In genomic region chrIII:4470793-4471192, ce11 we compare ENCODE assay signal across 5 worm cellular contexts.
TF ChIP-seq lines count a peak whose summit lies in the region.

No protein-coding gene starts in this region.

TF ChIP-seq in whole organism, L1 larva, 84 proteins besides CTCF, POLR2A, EP300 and RAD21 (continues in another document):
- TF ChIP-seq dsc-1 (tag; optimal IDR thresholded peaks at IDR 0.05; lab: Kevin White, UChicago) (no peak), aly-2 (tag; optimal IDR thresholded peaks at IDR 0.05; lab: Kevin White, UChicago) (no peak), grh-1 (GFP tag; IDR thresholded peaks at IDR 0.05; lab: Robert Waterston, UW) (peak; percentile 16; the same call in 1 of the 2 replicates), mef-2 (tag; optimal IDR thresholded peaks at IDR 0.05; lab: Kevin White, UChicago) (no peak), C04F5.9 (tag; optimal IDR thresholded peaks at IDR 0.05; lab: Kevin White, UChicago) (no peak), pqm-1 (tag; optimal IDR thresholded peaks at IDR 0.05; lab: Kevin White, UChicago) (no peak), nhr-84 (tag; optimal IDR thresholded peaks at IDR 0.05; lab: Kevin White, UChicago) (no peak), efl-1 (optimal IDR thresholded peaks at IDR 0.05; lab: Kevin White, UChicago) (peak; percentile 48 to 54), efl-1 (GFP tag; optimal IDR thresholded peaks at IDR 0.05 in 1 of 2; lab: Kevin White, UChicago) (peak; percentile 27 to 93), egl-13 (tag; optimal IDR thresholded peaks at IDR 0.05; lab: Kevin White, UChicago) (peak; percentile 24), ama-1 (optimal IDR thresholded peaks at IDR 0.05; lab: Kevin White, UChicago) (no peak), snpc-4 (tag; optimal IDR thresholded peaks at IDR 0.05; lab: Kevin White, UChicago) (no peak), vab-15 (tag; optimal IDR thresholded peaks at IDR 0.05; lab: Kevin White, UChicago) (no peak), xbp-1 (tag; optimal IDR thresholded peaks at IDR 0.05; lab: Kevin White, UChicago) (peak; percentile 44), ces-1 (GFP tag; optimal IDR thresholded peaks at IDR 0.05; lab: Kevin White, UChicago) (no peak), unc-62 (GFP tag; optimal IDR thresholded peaks at IDR 0.05; lab: Kevin White, UChicago) (no peak), swsn-7 (tag; optimal IDR thresholded peaks at IDR 0.05; lab: Kevin White, UChicago) (peak; percentile 62), lin-14 (GFP tag; optimal IDR thresholded peaks at IDR 0.05; lab: Kevin White, UChicago) (peak; percentile 57), ztf-4 (tag; optimal IDR thresholded peaks at IDR 0.05; lab: Kevin White, UChicago) (peak; percentile 53)

TF ChIP-seq in whole organism, L3 larva, 47 proteins besides CTCF, POLR2A, EP300 and RAD21:
- TF ChIP-seq lin-39 (tag; optimal IDR thresholded peaks at IDR 0.05; lab: Kevin White, UChicago) (peak; percentile 28), nhr-23 (tag; optimal IDR thresholded peaks at IDR 0.05; lab: Kevin White, UChicago) (peak; percentile 56), hmg-11 (tag; optimal IDR thresholded peaks at IDR 0.05; lab: Kevin White, UChicago) (no peak), ama-1 (optimal IDR thresholded peaks at IDR 0.05; lab: Kevin White, UChicago) (peak; percentile 46), tbx-2 (tag; optimal IDR thresholded peaks at IDR 0.05; lab: Kevin White, UChicago) (peak; percentile 52), elt-2 (tag; optimal IDR thresholded peaks at IDR 0.05; lab: Kevin White, UChicago) (peak; percentile 48), jun-1 (tag; optimal IDR thresholded peaks at IDR 0.05; lab: Kevin White, UChicago) (peak; percentile 18), lsy-12 (tag; optimal IDR thresholded peaks at IDR 0.05; lab: Kevin White, UChicago) (peak; percentile 89), pha-4 (tag; optimal IDR thresholded peaks at IDR 0.05; lab: Kevin White, UChicago) (peak; percentile 40), nhr-12 (tag; optimal IDR thresholded peaks at IDR 0.05; lab: Kevin White, UChicago) (no peak), daf-12 (tag; optimal IDR thresholded peaks at IDR 0.05; lab: Kevin White, UChicago) (no peak), snpc-4 (tag; optimal IDR thresholded peaks at IDR 0.05; lab: Kevin White, UChicago) (peak; percentile 28), fkh-10 (GFP tag; optimal IDR thresholded peaks at IDR 0.05; lab: Kevin White, UChicago) (no peak), nhr-43 (tag; optimal IDR thresholded peaks at IDR 0.05; lab: Kevin White, UChicago; ENCODE audit: poor library complexity, severe bottlenecking) (peak; percentile 78), pqm-1 (tag; optimal IDR thresholded peaks at IDR 0.05; lab: Kevin White, UChicago) (peak; percentile 8), ztf-4 (tag; optimal IDR thresholded peaks at IDR 0.05; lab: Kevin White, UChicago) (no peak), nfya-1 (tag; optimal IDR thresholded peaks at IDR 0.05; lab: Kevin White, UChicago; ENCODE audit: insufficient read depth) (peak; percentile 60), egl-27 (tag; optimal IDR thresholded peaks at IDR 0.05; lab: Kevin White, UChicago) (peak; percentile 11), lin-15B (tag; optimal IDR thresholded peaks at IDR 0.05; lab: Kevin White, UChicago) (peak; percentile 31)

TF ChIP-seq in whole organism, early embryonic, 17 proteins besides CTCF, POLR2A, EP300 and RAD21:
- TF ChIP-seq tbx-11 (GFP tag; IDR thresholded peaks at IDR 0.05; lab: Robert Waterston, UW): peak; percentile 95
- peak; percentile 80 for TF ChIP-seq hmbx-1 (tag; optimal IDR thresholded peaks at IDR 0.05; lab: Kevin White, UChicago)
- peak; percentile 92 for TF ChIP-seq F13C5.2 (tag; optimal IDR thresholded peaks at IDR 0.05; lab: Kevin White, UChicago)
- peak; percentile 89 for TF ChIP-seq ets-7 (tag; optimal IDR thresholded peaks at IDR 0.05; lab: Kevin White, UChicago)
- peak; percentile 96 for TF ChIP-seq hmg-4 (GFP tag; optimal IDR thresholded peaks at IDR 0.05; lab: Kevin White, UChicago)
- peak; percentile 96 for TF ChIP-seq ceh-36 (tag; optimal IDR thresholded peaks at IDR 0.05; lab: Kevin White, UChicago)
- TF ChIP-seq pes-1 (GFP tag; IDR thresholded peaks at IDR 0.05; lab: Robert Waterston, UW): peak; percentile 96
- TF ChIP-seq sea-1 (GFP tag; conservative IDR thresholded peaks at IDR 0.05; lab: Robert Waterston, UW): peak; percentile 98
- peak; percentile 95 for TF ChIP-seq tbx-37 (GFP tag; conservative IDR thresholded peaks at IDR 0.05; lab: Robert Waterston, UW)
- TF ChIP-seq aly-1 (tag; optimal IDR thresholded peaks at IDR 0.05; lab: Kevin White, UChicago): peak; percentile 97
- TF ChIP-seq ama-1 (optimal IDR thresholded peaks at IDR 0.05; lab: Kevin White, UChicago): peak; percentile 84
- peak; percentile 88 for TF ChIP-seq ceh-13 (GFP tag; optimal IDR thresholded peaks at IDR 0.05; lab: Kevin White, UChicago)
- peak; percentile 89 for TF ChIP-seq hnd-1 (tag; optimal IDR thresholded peaks at IDR 0.05; lab: Kevin White, UChicago)
- peak; percentile 96 for TF ChIP-seq flt-1 (GFP tag; IDR thresholded peaks at IDR 0.05; lab: Robert Waterston, UW)
- TF ChIP-seq tra-4 (tag; optimal IDR thresholded peaks at IDR 0.05; lab: Kevin White, UChicago): peak; percentile 81
- peak; percentile 85 for TF ChIP-seq B0310.2 (tag; optimal IDR thresholded peaks at IDR 0.05; lab: Kevin White, UChicago)
- TF ChIP-seq scrt-1 (GFP tag; IDR thresholded peaks at IDR 0.05; lab: Robert Waterston, UW): peak; percentile 95

TF ChIP-seq in whole organism, midembryonic, 9 proteins besides CTCF, POLR2A, EP300 and RAD21:
- TF ChIP-seq T22C8.4 (GFP tag; IDR thresholded peaks at IDR 0.05; lab: Robert Waterston, UW): peak; percentile 94
- peak; percentile 94 for TF ChIP-seq ref-1 (GFP tag; conservative IDR thresholded peaks at IDR 0.05; lab: Robert Waterston, UW)
- TF ChIP-seq ztf-29 (GFP tag; IDR thresholded peaks at IDR 0.05; lab: Robert Waterston, UW): peak; percentile 83; the same call in 1 of the 2 replicates
- TF ChIP-seq med-1 (GFP tag; optimal IDR thresholded peaks at IDR 0.05; lab: Kevin White, UChicago; ENCODE audit: insufficient read depth): peak; percentile 78
- TF ChIP-seq tab-1 (GFP tag; IDR thresholded peaks at IDR 0.05; lab: Robert Waterston, UW): peak; percentile 97
- TF ChIP-seq cog-1 (tag; optimal IDR thresholded peaks at IDR 0.05; lab: Kevin White, UChicago): peak; percentile 81
- TF ChIP-seq flt-1 (GFP tag; IDR thresholded peaks at IDR 0.05; lab: Robert Waterston, UW): peak; percentile 97
- TF ChIP-seq ztf-23 (GFP tag; IDR thresholded peaks at IDR 0.05; lab: Robert Waterston, UW): peak; percentile 88
- peak; percentile 91 for TF ChIP-seq klf-2 (GFP tag; conservative IDR thresholded peaks at IDR 0.05; lab: Robert Waterston, UW)

TF ChIP-seq in whole organism, young adult, 124 proteins besides CTCF, POLR2A, EP300 and RAD21 (continues in another document):
- peak; percentile 66 for TF ChIP-seq ztf-26 (tag; optimal IDR thresholded peaks at IDR 0.05; lab: Kevin White, UChicago)
- TF ChIP-seq zim-3 (tag; optimal IDR thresholded peaks at IDR 0.05; lab: Kevin White, UChicago): peak; percentile 52
- TF ChIP-seq tlf-1 (GFP tag; optimal IDR thresholded peaks at IDR 0.05; lab: Kevin White, UChicago): peak; percentile 13
- TF ChIP-seq mcd-1 (GFP tag; IDR thresholded peaks at IDR 0.05; lab: Robert Waterston, UW): peak; percentile 70
- no peak for TF ChIP-seq zfh-2 (GFP tag; conservative IDR thresholded peaks at IDR 0.05; lab: Robert Waterston, UW)
- TF ChIP-seq snpc-3.4 (tag; optimal IDR thresholded peaks at IDR 0.05; lab: Kevin White, UChicago): no peak
- peak; percentile 93 for TF ChIP-seq F23B12.7 (tag; optimal IDR thresholded peaks at IDR 0.05; lab: Kevin White, UChicago; ENCODE audit: insufficient read depth)
- 0 out of 2 replicates have a peak, but pooled peaks have one; percentile 36 for TF ChIP-seq C17E4.6 (GFP tag; IDR thresholded peaks at IDR 0.05; lab: Robert Waterston, UW)
- peak; percentile 72 for TF ChIP-seq atf-7 (tag; optimal IDR thresholded peaks at IDR 0.05; lab: Kevin White, UChicago)
- no peak for TF ChIP-seq snpc-4 (GFP tag; optimal IDR thresholded peaks at IDR 0.05; lab: Kevin White, UChicago)
- peak in 3 of 4 experiments; percentile 67 to 77 (median 75) for TF ChIP-seq snpc-4 (tag; optimal IDR thresholded peaks at IDR 0.05; lab: Kevin White, UChicago)
- peak; percentile 83 for TF ChIP-seq F52B5.7 (tag; optimal IDR thresholded peaks at IDR 0.05; lab: Kevin White, UChicago)
- no peak for TF ChIP-seq hlh-26 (GFP tag; conservative IDR thresholded peaks at IDR 0.05; lab: Robert Waterston, UW)
- TF ChIP-seq mes-4 (tag; optimal IDR thresholded peaks at IDR 0.05; lab: Kevin White, UChicago): peak; percentile 78
- TF ChIP-seq Y53G8AR.9 (GFP tag; conservative IDR thresholded peaks at IDR 0.05; lab: Robert Waterston, UW): peak; percentile 67; the same call in 1 of the 2 replicates
- TF ChIP-seq cebp-2 (GFP tag; IDR thresholded peaks at IDR 0.05; lab: Robert Waterston, UW): no peak
- TF ChIP-seq B0261.1 (tag; optimal IDR thresholded peaks at IDR 0.05; lab: Kevin White, UChicago): peak; percentile 93
- TF ChIP-seq nfyb-1 (GFP tag; IDR thresholded peaks at IDR 0.05; lab: Robert Waterston, UW): peak; percentile 84
- no peak for TF ChIP-seq hlh-12 (tag; optimal IDR thresholded peaks at IDR 0.05; lab: Kevin White, UChicago)
- TF ChIP-seq lsl-1 (GFP tag; optimal IDR thresholded peaks at IDR 0.05; lab: Kevin White, UChicago): peak; percentile 64
- TF ChIP-seq Y95B8A.8 (GFP tag; IDR thresholded peaks at IDR 0.05; lab: Robert Waterston, UW): no peak
- peak; percentile 55 to 67 for TF ChIP-seq let-607 (tag; optimal IDR thresholded peaks at IDR 0.05; lab: Kevin White, UChicago)
- TF ChIP-seq nhr-120 (GFP tag; IDR thresholded peaks at IDR 0.05; lab: Robert Waterston, UW): no peak
- peak; percentile 78 for TF ChIP-seq mxl-1 (tag; optimal IDR thresholded peaks at IDR 0.05; lab: Kevin White, UChicago)
- TF ChIP-seq B0336.3 (GFP tag; IDR thresholded peaks at IDR 0.05; lab: Robert Waterston, UW): 0 out of 2 replicates have a peak, but pooled peaks have one; percentile 44
- peak; percentile 87 for TF ChIP-seq nhr-90 (tag; optimal IDR thresholded peaks at IDR 0.05; lab: Kevin White, UChicago)
- TF ChIP-seq ztf-18 (tag; optimal IDR thresholded peaks at IDR 0.05; lab: Kevin White, UChicago): peak; percentile 73
- TF ChIP-seq lsy-27 (tag; optimal IDR thresholded peaks at IDR 0.05; lab: Kevin White, UChicago; ENCODE audit: borderline replicate concordance, insufficient read depth): no peak
- TF ChIP-seq somi-1 (GFP tag; optimal IDR thresholded peaks at IDR 0.05; lab: Kevin White, UChicago): peak; percentile 58
- TF ChIP-seq hmg-20 (GFP tag; IDR thresholded peaks at IDR 0.05; lab: Robert Waterston, UW): peak; percentile 54; the same call in 1 of the 2 replicates
- TF ChIP-seq attf-5 (GFP tag; optimal IDR thresholded peaks at IDR 0.05; lab: Kevin White, UChicago): peak; percentile 52
- peak; percentile 64 for TF ChIP-seq chd-7 (tag; optimal IDR thresholded peaks at IDR 0.05; lab: Kevin White, UChicago)
- no peak for TF ChIP-seq F22D6.2 (tag; optimal IDR thresholded peaks at IDR 0.05; lab: Kevin White, UChicago)
- TF ChIP-seq F33H1.4 (GFP tag; IDR thresholded peaks at IDR 0.05; lab: Robert Waterston, UW): peak; percentile 58

Comparison
In these comparisons a context has a peak if more than half of its experiments do, and no peak if none do; other contexts are left out.
1. Of the 8 proteins assayed by ChIP-seq in both whole organism, young adult and whole organism, L1 larva: peak only in whole organism, young adult: snpc-4 and unc-130; only in whole organism, L1 larva: dpl-1 and efl-1; in both: nhr-90; in neither: 1; mixed calls (peak in some experiments, not most) for 2.